Fruit fly (Drosophila melanogaster) whole organism, wandering third instar larva: ENCODE results near the gene CPT2.

Experiments used
- Abd-B ChIP-seq: fragments of >200 bp; optimal IDR thresholded peaks from 2 replicates; lab custom pipeline; 2017; ENCODE audit warnings: missing biosample characterization, missing genetic modification characterization
- CG32264 ChIP-seq: fragments of 200-800 bp; sonication (Bioruptor generic); optimal IDR thresholded peaks from 2 replicates; lab custom pipeline; 2016; ENCODE audit warnings: missing biosample characterization, missing genetic modification characterization
- CrebA ChIP-seq: fragments of 200-800 bp; sonication (Bioruptor generic); optimal IDR thresholded peaks from 2 replicates; lab custom pipeline; 2016; ENCODE audit warnings: missing biosample characterization, mild to moderate bottlenecking, missing genetic modification characterization, borderline replicate concordance
- Dfd ChIP-seq: fragments of >200 bp; optimal IDR thresholded peaks from 2 replicates; lab custom pipeline; 2017; ENCODE audit warnings: missing biosample characterization, missing genetic modification characterization
- Dif ChIP-seq: fragments of 200-275, 200-300 bp; sonication (Bioruptor generic); optimal IDR thresholded peaks from 2 replicates; lab custom pipeline; 2018; ENCODE audit warnings: missing biosample characterization, missing genetic modification characterization; ENCODE audit not compliant: partially characterized antibody
- GATAd ChIP-seq: sonication (Bioruptor generic); optimal IDR thresholded peaks from 2 replicates; lab custom pipeline; 2016; ENCODE audit warnings: missing biosample characterization, missing genetic modification characterization
- HLH106 ChIP-seq: fragments of 200-800 bp; optimal IDR thresholded peaks from 3 replicates; lab custom pipeline; 2019; ENCODE audit warnings: missing biosample characterization, mild to moderate bottlenecking, missing genetic modification characterization, moderate library complexity
- Hnf4 ChIP-seq: fragments of 200-800 bp; sonication (Bioruptor generic); optimal IDR thresholded peaks from 2 replicates; lab custom pipeline; 2016; ENCODE audit warnings: missing biosample characterization, mild to moderate bottlenecking, missing genetic modification characterization
- Hr78 ChIP-seq: fragments of >200 bp; optimal IDR thresholded peaks from 2 replicates; lab custom pipeline; 2017; ENCODE audit warnings: missing biosample characterization, missing genetic modification characterization
- Hr83 ChIP-seq: fragments of 200-300 bp; sonication (Bioruptor generic); optimal IDR thresholded peaks from 2 replicates; lab custom pipeline; 2016; ENCODE audit warnings: missing biosample characterization, mild to moderate bottlenecking, missing genetic modification characterization, moderate library complexity; ENCODE audit not compliant: poor library complexity, severe bottlenecking
- Jra ChIP-seq: sonication (Bioruptor generic); optimal IDR thresholded peaks from 2 replicates; lab custom pipeline; 2016; ENCODE audit warnings: missing biosample characterization, missing genetic modification characterization
- Myc ChIP-seq: fragments of >200 bp; optimal IDR thresholded peaks from 2 replicates; lab custom pipeline; 2017
- OdsH ChIP-seq: fragments of 200-800 bp; sonication (Bioruptor generic); optimal IDR thresholded peaks from 2 replicates; lab custom pipeline; 2016; ENCODE audit warnings: missing biosample characterization, mild to moderate bottlenecking, missing genetic modification characterization
- Rel ChIP-seq, 2 experiments: fragments of 200-800 bp; sonication (Bioruptor generic) in 1 of 2; optimal IDR thresholded peaks; 2 replicates in 1 of 2; 3 replicates in 1 of 2; lab custom pipeline; 2016 to 2019; ENCODE audit warnings: mild to moderate bottlenecking in 2 of 2, missing biosample characterization in 2 of 2, missing genetic modification characterization in 2 of 2, moderate library complexity in 1 of 2
- Sp1 ChIP-seq: fragments of 200-800 bp; sonication (Bioruptor generic); optimal IDR thresholded peaks from 3 replicates; lab custom pipeline; 2019; ENCODE audit warnings: missing biosample characterization, mild to moderate bottlenecking, missing genetic modification characterization, moderate library complexity
- Vsx2 ChIP-seq: fragments of 200-300, 225-300 bp; sonication (Bioruptor generic); optimal IDR thresholded peaks from 2 replicates; lab custom pipeline; 2018; ENCODE audit warnings: missing biosample characterization, missing genetic modification characterization; ENCODE audit not compliant: partially characterized antibody
- br ChIP-seq: fragments of 200-800 bp; sonication (Bioruptor generic); optimal IDR thresholded peaks from 2 replicates; lab custom pipeline; 2016; ENCODE audit warnings: missing biosample characterization, missing genetic modification characterization
- brk ChIP-seq: fragments of 200-800 bp; sonication (Bioruptor generic); optimal IDR thresholded peaks from 2 replicates; lab custom pipeline; 2016; ENCODE audit warnings: missing biosample characterization, mild to moderate bottlenecking, missing genetic modification characterization
- dl ChIP-seq, 2 experiments: fragments of 175-275, 200-275 bp in 1 of 2; fragments of 200-275 bp in 1 of 2; sonication (Bioruptor generic); optimal IDR thresholded peaks; lab custom pipeline; 2018; ENCODE audit warnings: mild to moderate bottlenecking in 2 of 2, missing biosample characterization in 2 of 2, missing genetic modification characterization in 2 of 2, moderate library complexity in 2 of 2; ENCODE audit not compliant: partially characterized antibody in 2 of 2, insufficient read depth in 1 of 2
- dmrt93B ChIP-seq: fragments of 200-800 bp; sonication (Bioruptor generic); optimal IDR thresholded peaks from 2 replicates; lab custom pipeline; 2018; ENCODE audit warnings: missing biosample characterization, mild to moderate bottlenecking, missing genetic modification characterization
- dsf ChIP-seq: sonication (Bioruptor generic); optimal IDR thresholded peaks from 2 replicates; lab custom pipeline; 2016; ENCODE audit warnings: missing biosample characterization, missing genetic modification characterization, borderline replicate concordance
- foxo ChIP-seq, 2 experiments: fragments of 200-800 bp; sonication (Bioruptor generic); optimal IDR thresholded peaks; 2 replicates in 1 of 2; 3 replicates in 1 of 2; lab custom pipeline; 2016 to 2017; ENCODE audit warnings: missing biosample characterization in 2 of 2, missing genetic modification characterization in 2 of 2
- fru ChIP-seq: fragments of 200-800 bp; sonication (Bioruptor generic); optimal IDR thresholded peaks from 3 replicates; lab custom pipeline; 2016; ENCODE audit warnings: missing biosample characterization, mild to moderate bottlenecking, missing genetic modification characterization
- h ChIP-seq: fragments of 200-800 bp; sonication (Bioruptor generic); optimal IDR thresholded peaks from 3 replicates; lab custom pipeline; 2016; ENCODE audit warnings: missing biosample characterization, mild to moderate bottlenecking, missing genetic modification characterization
- jim ChIP-seq: fragments of 175-275, 200-325 bp; sonication (Bioruptor generic); optimal IDR thresholded peaks from 2 replicates; lab custom pipeline; 2016; ENCODE audit warnings: missing biosample characterization, mild to moderate bottlenecking, missing genetic modification characterization
- lola ChIP-seq: fragments of >200 bp; optimal IDR thresholded peaks from 2 replicates; lab custom pipeline; 2017; ENCODE audit warnings: missing biosample characterization, missing genetic modification characterization
- pan ChIP-seq: fragments of >200 bp; optimal IDR thresholded peaks from 2 replicates; lab custom pipeline; 2017
- psq ChIP-seq: fragments of 200-800 bp; sonication (Bioruptor generic); optimal IDR thresholded peaks from 3 replicates; lab custom pipeline; 2017; ENCODE audit warnings: missing biosample characterization, mild to moderate bottlenecking, missing genetic modification characterization, moderate library complexity
- rgr ChIP-seq: fragments of 200-800 bp; sonication (Bioruptor generic); optimal IDR thresholded peaks from 3 replicates; lab custom pipeline; 2016; ENCODE audit warnings: missing biosample characterization, mild to moderate bottlenecking, missing genetic modification characterization
- sage ChIP-seq: fragments of 200-800 bp; sonication (Bioruptor generic); optimal IDR thresholded peaks from 2 replicates; lab custom pipeline; 2016; ENCODE audit warnings: missing biosample characterization, mild to moderate bottlenecking, missing genetic modification characterization
- sv ChIP-seq: fragments of 200-800 bp; sonication (Bioruptor generic); optimal IDR thresholded peaks from 3 replicates; lab custom pipeline; 2016; ENCODE audit warnings: missing biosample characterization, missing genetic modification characterization
- tai ChIP-seq: sonication (Bioruptor generic); optimal IDR thresholded peaks from 2 replicates; lab custom pipeline; 2016; ENCODE audit warnings: missing biosample characterization, missing genetic modification characterization
- usp ChIP-seq: fragments of >200 bp; optimal IDR thresholded peaks from 2 replicates; lab custom pipeline; 2017; ENCODE audit warnings: missing biosample characterization, missing genetic modification characterization
- woc ChIP-seq: sonication (Bioruptor generic); optimal IDR thresholded peaks from 2 replicates; lab custom pipeline; 2016; ENCODE audit warnings: missing biosample characterization, mild to moderate bottlenecking, missing genetic modification characterization

The CPT2 gene

dm6 chr3L:2980856-2981255, at the start of gene CPT2:
CPT2 (plus strand) TSS chr3L:2981022.
- TF ChIP-seq sage (GFP tag; lab: Kevin White, UChicago) (no peak), sv (no peak), foxo (GFP tag; optimal IDR thresholded peaks at IDR 0.05; lab: Kevin White, UChicago) (no peak), Hr83 (no peak), Dif (GFP tag; lab: Kevin White, UChicago) (no peak), CrebA (GFP tag; lab: Kevin White, UChicago) (peak; percentile 38), usp (GFP tag; lab: Kevin White, UChicago) (no peak), Rel (GFP tag; optimal IDR thresholded peaks at IDR 0.05; lab: Kevin White, UChicago) (no peak), Rel (tag; optimal IDR thresholded peaks at IDR 0.05; lab: Kevin White, UChicago) (no peak), rgr (GFP tag; lab: Kevin White, UChicago) (peak; percentile 8), jim (GFP tag; lab: Kevin White, UChicago) (no peak), pan (lab: Kevin White, UChicago) (no peak), Hnf4 (GFP tag; lab: Kevin White, UChicago) (peak; percentile 40), Myc (lab: Kevin White, UChicago) (peak; percentile 30), tai (GFP tag; lab: Kevin White, UChicago) (no peak)
- TF ChIP-seq, all 38 proteins: peak for 4

- TF ChIP-seq usp (GFP tag; lab: Kevin White, UChicago): no peak
- TF ChIP-seq pan (lab: Kevin White, UChicago): no peak
- no peak for TF ChIP-seq dsf (GFP tag; lab: Kevin White, UChicago)
- no peak for TF ChIP-seq dmrt93B (GFP tag; lab: Kevin White, UChicago)
- TF ChIP-seq HLH106 (tag; lab: Kevin White, UChicago): no peak
- no peak for TF ChIP-seq brk (GFP tag; lab: Kevin White, UChicago)
- TF ChIP-seq CG32264 (GFP tag; lab: Kevin White, UChicago): no peak
- no peak for TF ChIP-seq Vsx2
Observed at dm6 chr3L:2951518-2951917, 29.3 kb upstream of the CPT2 start, which contains the start of gene CG32846. CG32846 (minus strand) TSS chr3L:2951618.

- TF ChIP-seq OdsH (GFP tag; lab: Kevin White, UChicago) (no peak), Hr78 (GFP tag; lab: Kevin White, UChicago) (no peak), woc (GFP tag; lab: Kevin White, UChicago) (no peak), Hr83 (no peak), Abd-B (GFP tag; lab: Kevin White, UChicago) (no peak), dsf (GFP tag; lab: Kevin White, UChicago) (no peak), rgr (GFP tag; lab: Kevin White, UChicago) (no peak), Sp1 (GFP tag; lab: Kevin White, UChicago) (no peak), HLH106 (tag; lab: Kevin White, UChicago) (no peak), pan (lab: Kevin White, UChicago) (no peak), GATAd (no peak), Myc (lab: Kevin White, UChicago) (no peak), CG32264 (GFP tag; lab: Kevin White, UChicago) (no peak), Dfd (GFP tag; lab: Kevin White, UChicago) (no peak), Rel (GFP tag; optimal IDR thresholded peaks at IDR 0.05; lab: Kevin White, UChicago) (no peak), Rel (tag; optimal IDR thresholded peaks at IDR 0.05; lab: Kevin White, UChicago) (no peak), tai (GFP tag; lab: Kevin White, UChicago) (no peak), usp (GFP tag; lab: Kevin White, UChicago) (no peak), jim (GFP tag; lab: Kevin White, UChicago) (no peak)
- TF ChIP-seq, all 38 proteins: peak for 0
Observed at dm6 chr3L:2960949-2961584, 19.8 kb upstream of the CPT2 start, which contains the start of the genes CG34025 and Or63a. CG34025 (minus strand) TSS chr3L:2961049. Or63a (plus strand) TSS chr3L:2961534.

- no peak for TF ChIP-seq fru (GFP tag; lab: Kevin White, UChicago)
- no peak for TF ChIP-seq CG32264 (GFP tag; lab: Kevin White, UChicago)
- TF ChIP-seq sage (GFP tag; lab: Kevin White, UChicago): no peak
- TF ChIP-seq br: no peak
- no peak for TF ChIP-seq woc (GFP tag; lab: Kevin White, UChicago)
- no peak for TF ChIP-seq dl (GFP tag; optimal IDR thresholded peaks at IDR 0.05; lab: Kevin White, UChicago; ENCODE audit: insufficient read depth in 1 of 2, partially characterized antibody in 2 of 2)
- TF ChIP-seq pan (lab: Kevin White, UChicago): no peak
- TF ChIP-seq foxo (GFP tag; optimal IDR thresholded peaks at IDR 0.05; lab: Kevin White, UChicago): no peak
- no peak for TF ChIP-seq Hnf4 (GFP tag; lab: Kevin White, UChicago)
- TF ChIP-seq Vsx2: no peak
- no peak for TF ChIP-seq Hr83
- no peak for TF ChIP-seq lola (GFP tag; lab: Kevin White, UChicago)
- TF ChIP-seq Jra (GFP tag; lab: Kevin White, UChicago): no peak
- TF ChIP-seq Dfd (GFP tag; lab: Kevin White, UChicago): no peak
- no peak for TF ChIP-seq psq (GFP tag; lab: Kevin White, UChicago)
- no peak for TF ChIP-seq h (GFP tag; lab: Kevin White, UChicago)
Observed at dm6 chr3L:2986302-2986701, 5.5 kb downstream of the CPT2 start.
